Worm (Caenorhabditis elegans): ENCODE results near the gene T19H12.3.

The T19H12.3 gene

DNA sequence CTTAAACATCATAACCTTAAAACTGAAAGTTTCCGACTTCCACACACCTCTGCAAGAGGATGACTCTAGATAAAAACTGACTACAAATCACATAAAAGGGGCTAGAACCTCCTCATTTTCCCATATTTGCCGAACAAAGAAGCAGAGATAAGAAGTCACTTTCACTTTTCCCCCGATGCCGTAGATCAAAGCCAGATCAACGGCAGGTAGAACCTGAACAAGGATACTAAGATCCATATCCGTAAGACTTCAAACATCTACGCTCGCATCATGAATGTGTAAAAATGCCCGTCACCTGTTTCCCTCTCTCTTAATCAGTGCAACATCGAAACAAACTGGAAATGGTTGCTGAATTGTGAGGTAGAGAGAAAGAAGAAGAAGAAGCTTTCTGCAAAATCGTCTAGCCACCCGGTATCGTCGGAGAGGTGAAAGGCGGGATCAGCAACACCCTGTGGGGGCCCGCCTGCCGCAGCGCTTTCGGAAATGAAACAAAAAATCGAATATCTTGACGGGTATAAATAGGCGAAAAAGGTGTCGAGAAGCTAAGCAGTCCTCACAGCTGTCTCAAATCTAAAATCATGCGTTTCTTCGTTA lies 33.3 kb downstream of the T19H12.3 start, which contains the start of gene C02E7.6:
Gene C02E7.6 (plus strand): TSS at position 544 of the 594 bp plus-strand sequence.
- TF ChIP-seq ceh-82 (tag; optimal IDR thresholded peaks at IDR 0.05) (no peak), ZK546.5 (tag; optimal IDR thresholded peaks at IDR 0.05) (no peak), ztf-1 (GFP tag; conservative IDR thresholded peaks at IDR 0.05) (no peak), ztf-4 (tag; optimal IDR thresholded peaks at IDR 0.05) (no peak), unc-55 (GFP tag; optimal IDR thresholded peaks at IDR 0.05) (no peak), nhr-25 (tag; optimal IDR thresholded peaks at IDR 0.05) (peak; percentile 90), unc-39 (tag; optimal IDR thresholded peaks at IDR 0.05) (no peak), nhr-77 (tag; optimal IDR thresholded peaks at IDR 0.05) (no peak), nhr-129 (tag; optimal IDR thresholded peaks at IDR 0.05) (no peak), mdl-1 (tag; optimal IDR thresholded peaks at IDR 0.05) (no peak), aly-2 (tag; optimal IDR thresholded peaks at IDR 0.05) (no peak), blmp-1 (tag; optimal IDR thresholded peaks at IDR 0.05; ENCODE audit: insufficient read depth) (peak; percentile 94), R02D3.7 (tag; optimal IDR thresholded peaks at IDR 0.05) (no peak), nhr-11 (tag; optimal IDR thresholded peaks at IDR 0.05) (peak; percentile 12), dmd-4 (tag; optimal IDR thresholded peaks at IDR 0.05) (no peak), Y55F3AM.14 (GFP tag; optimal IDR thresholded peaks at IDR 0.05) (no peak), egl-27 (tag; optimal IDR thresholded peaks at IDR 0.05) (no peak), nhr-12 (tag; optimal IDR thresholded peaks at IDR 0.05) (no peak), nhr-21 (tag; optimal IDR thresholded peaks at IDR 0.05) (peak; percentile 32), lin-39 (tag; optimal IDR thresholded peaks at IDR 0.05) (no peak), sma-9 (GFP tag; optimal IDR thresholded peaks at IDR 0.05) (peak; percentile 23), sma-9 (tag; optimal IDR thresholded peaks at IDR 0.05) (no peak), elt-3 (tag; optimal IDR thresholded peaks at IDR 0.05) (no peak), mab-5 (tag; optimal IDR thresholded peaks at IDR 0.05) (no peak), crh-2 (tag; optimal IDR thresholded peaks at IDR 0.05) (no peak), snpc-4 (tag; optimal IDR thresholded peaks at IDR 0.05) (no peak), peb-1 (tag; optimal IDR thresholded peaks at IDR 0.05) (no peak), alr-1 (tag; optimal IDR thresholded peaks at IDR 0.05) (no peak), lin-11 (tag; optimal IDR thresholded peaks at IDR 0.05) (no peak), skn-1 (tag; optimal IDR thresholded peaks at IDR 0.05) (no peak), elt-1 (tag; optimal IDR thresholded peaks at IDR 0.05) (peak; percentile 18), ama-1 (optimal IDR thresholded peaks at IDR 0.05) (no peak), C34F6.9 (tag; optimal IDR thresholded peaks at IDR 0.05) (no peak), gmeb-1 (tag; optimal IDR thresholded peaks at IDR 0.05) (no peak), nhr-23 (tag; optimal IDR thresholded peaks at IDR 0.05) (no peak), ztf-11 (tag; optimal IDR thresholded peaks at IDR 0.05) (no peak), nhr-10 (tag; optimal IDR thresholded peaks at IDR 0.05) (no peak), zag-1 (tag; optimal IDR thresholded peaks at IDR 0.05) (no peak), ceh-16 (tag; optimal IDR thresholded peaks at IDR 0.05) (no peak), lsy-2 (tag; optimal IDR thresholded peaks at IDR 0.05) (no peak), nhr-237 (tag; optimal IDR thresholded peaks at IDR 0.05) (no peak), sem-4 (tag; optimal IDR thresholded peaks at IDR 0.05) (peak; percentile 76), mbf-1 (tag; optimal IDR thresholded peaks at IDR 0.05) (no peak), lin-13 (GFP tag; optimal IDR thresholded peaks at IDR 0.05) (no peak), nhr-6 (tag; optimal IDR thresholded peaks at IDR 0.05) (no peak)

DNA sequence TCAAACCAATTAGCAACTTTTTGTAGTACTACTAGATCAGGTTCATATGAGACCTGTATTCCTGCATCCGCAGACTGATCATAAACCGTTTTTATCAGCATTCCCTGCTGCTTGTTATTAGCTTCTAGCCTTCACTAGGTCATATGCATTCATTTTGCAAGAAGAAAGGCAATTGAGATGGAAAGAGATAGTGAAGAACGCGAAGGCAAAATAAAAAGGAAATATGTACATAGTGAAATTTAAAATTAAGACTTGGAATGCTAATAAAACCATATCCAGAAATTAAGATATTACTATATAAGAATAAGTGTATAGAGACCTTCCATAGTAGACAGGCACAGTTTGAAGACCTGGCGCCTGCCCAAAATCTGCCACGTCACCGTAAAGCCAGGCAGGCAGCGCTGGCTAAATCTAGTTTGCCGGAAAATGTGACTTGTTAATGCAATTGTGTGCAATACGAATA lies 35.2 kb downstream of the T19H12.3 start, which contains the start of the genes C02E7.8 and srh-23:
Gene C02E7.8 (minus strand): TSS at position 101 of the 463 bp plus-strand sequence.
Gene srh-23 (plus strand): TSS at position 413 of the 463 bp plus-strand sequence.
- no peak for TF ChIP-seq nhr-237 (tag; optimal IDR thresholded peaks at IDR 0.05)
- no peak for TF ChIP-seq fos-1 (tag; optimal IDR thresholded peaks at IDR 0.05)
- no peak for TF ChIP-seq ztf-11 (tag; optimal IDR thresholded peaks at IDR 0.05)
- no peak for TF ChIP-seq blmp-1 (tag; optimal IDR thresholded peaks at IDR 0.05; ENCODE audit: insufficient read depth)
- no peak for TF ChIP-seq ZK546.5 (tag; optimal IDR thresholded peaks at IDR 0.05)
- no peak for TF ChIP-seq mbf-1 (tag; optimal IDR thresholded peaks at IDR 0.05)

Data from whole organism, L2 larva.